Worm (Caenorhabditis elegans) whole organism, L3 larva: ENCODE measurements around the gene srg-50.

Experiments
- ZK546.5 ChIP-seq: sonication (generic microtip); optimal IDR thresholded peaks from 2 replicates; lab custom pipeline; 2017; ENCODE audit warnings: missing biosample characterization, missing genetic modification characterization
- aly-2 ChIP-seq: fragments of 150-350 bp; optimal IDR thresholded peaks from 2 replicates; lab custom pipeline; 2014; ENCODE audit warnings: missing biosample characterization, missing genetic modification characterization
- elt-2 ChIP-seq: sonication (generic microtip); optimal IDR thresholded peaks from 2 replicates; lab custom pipeline; 2016; ENCODE audit warnings: missing genetic modification reagents, mild to moderate bottlenecking, missing genetic modification characterization, missing compliant biosample characterization
- lin-15B ChIP-seq: fragments of 150-350 bp; optimal IDR thresholded peaks from 2 replicates; lab custom pipeline; 2014; ENCODE audit warnings: missing biosample characterization, missing genetic modification characterization
- nhr-23 ChIP-seq: fragments of 150-350 bp; optimal IDR thresholded peaks from 2 replicates; lab custom pipeline; 2014; ENCODE audit warnings: missing biosample characterization, missing genetic modification reagents, missing genetic modification characterization

- no peak for TF ChIP-seq lin-15B (tag; lab: Kevin White, UChicago)
- TF ChIP-seq aly-2, result no peak
- TF ChIP-seq elt-2 (tag; lab: Kevin White, UChicago), result peak; percentile 75
- no peak for TF ChIP-seq nhr-23 (tag; lab: Kevin White, UChicago)
- TF ChIP-seq ZK546.5 (tag; lab: Kevin White, UChicago), result no peak
These were observed 19.3 kb upstream of the srg-50 start, which contains the start of gene deb-1 for ce11 chrIV:7094216-7094758.
